Fruit fly (Drosophila melanogaster) whole organism, embryonic: ENCODE results near the gene CG1309.

Experiments
- Ada2b ChIP-seq: fragments of 200-800 bp; sonication (Bioruptor generic); IDR thresholded peaks from 2 replicates; pipeline ENCODE4 v1.3.6; 2022; ENCODE audit warnings: missing biosample characterization, missing genetic modification characterization
- Atf3 ChIP-seq: fragments of 200-800 bp; sonication (Bioruptor generic); optimal IDR thresholded peaks from 3 replicates; lab custom pipeline; 2016; ENCODE audit warnings: missing biosample characterization, missing genetic modification characterization
- B-H1 ChIP-seq: fragments of 200-800 bp; sonication (Bioruptor generic); IDR thresholded peaks from 3 replicates; pipeline ENCODE4 v1.3.6; 2022; ENCODE audit warnings: missing biosample characterization, missing genetic modification characterization
- CG12299 ChIP-seq: fragments of 200-800 bp; sonication (Bioruptor generic); optimal IDR thresholded peaks from 2 replicates; lab custom pipeline; 2018; ENCODE audit warnings: missing biosample characterization, mild to moderate bottlenecking, missing genetic modification characterization
- CG12744 ChIP-seq: fragments of 200-800 bp; sonication (Bioruptor generic); optimal IDR thresholded peaks from 2 replicates; lab custom pipeline; 2016; ENCODE audit warnings: missing biosample characterization, missing genetic modification characterization
- CG13424 ChIP-seq: fragments of 200-800 bp; sonication (Bioruptor generic); optimal IDR thresholded peaks from 2 replicates; lab custom pipeline; 2019; ENCODE audit warnings: missing biosample characterization, mild to moderate bottlenecking, missing genetic modification characterization, moderate library complexity
- CG13894 ChIP-seq: fragments of 200-800 bp; sonication (Bioruptor generic); optimal IDR thresholded peaks from 3 replicates; lab custom pipeline; 2018; ENCODE audit warnings: missing biosample characterization, mild to moderate bottlenecking, missing genetic modification characterization, moderate library complexity
- CG15011 ChIP-seq: fragments of 200-800 bp; sonication (Bioruptor generic); optimal IDR thresholded peaks from 3 replicates; lab custom pipeline; 2018; ENCODE audit warnings: missing biosample characterization, mild to moderate bottlenecking, missing genetic modification characterization
- CG15269 ChIP-seq: fragments of 200-800 bp; sonication (Bioruptor generic); optimal IDR thresholded peaks from 2 replicates; lab custom pipeline; 2018; ENCODE audit warnings: missing biosample characterization, mild to moderate bottlenecking, missing genetic modification characterization, moderate library complexity
- CG17361 ChIP-seq: fragments of 200-800 bp; sonication (Bioruptor generic); IDR thresholded peaks from 3 replicates; pipeline ENCODE4 v1.3.6; 2022; ENCODE audit warnings: missing biosample characterization, missing genetic modification characterization
- CG2120 ChIP-seq: fragments of 200-800 bp; sonication (Bioruptor generic); optimal IDR thresholded peaks from 3 replicates; lab custom pipeline; 2016; ENCODE audit warnings: missing biosample characterization, missing genetic modification characterization
- CG31365 ChIP-seq: fragments of 200-800 bp; sonication (Bioruptor generic); optimal IDR thresholded peaks from 2 replicates; lab custom pipeline; 2018; ENCODE audit warnings: missing biosample characterization, mild to moderate bottlenecking, missing genetic modification characterization
- CG32532 ChIP-seq: fragments of 200-800 bp; sonication (Bioruptor generic); IDR thresholded peaks from 2 replicates; pipeline ENCODE4 v1.3.6; 2022; ENCODE audit warnings: missing biosample characterization, missing genetic modification characterization
- CG4282 ChIP-seq: fragments of 200-800 bp; sonication (Bioruptor generic); optimal IDR thresholded peaks from 2 replicates; lab custom pipeline; 2016; ENCODE audit warnings: missing biosample characterization, missing genetic modification characterization
- CG6272 ChIP-seq: fragments of 200-800 bp; sonication (Bioruptor generic); IDR thresholded peaks from 2 replicates; pipeline ENCODE4 v1.3.6; 2022; ENCODE audit warnings: missing biosample characterization, missing genetic modification characterization
- CG6813 ChIP-seq: fragments of 200-800 bp; sonication (Bioruptor generic); optimal IDR thresholded peaks from 2 replicates; lab custom pipeline; 2017; ENCODE audit warnings: missing biosample characterization, missing genetic modification characterization, mild to moderate bottlenecking, moderate library complexity, missing genetic modification reagents
- CG7357 ChIP-seq: fragments of 200-800 bp; sonication (Bioruptor generic); IDR thresholded peaks from 3 replicates; pipeline ENCODE4 v1.3.6; 2022; ENCODE audit warnings: missing biosample characterization, missing genetic modification characterization
- CG7987 ChIP-seq: fragments of 200-800 bp; sonication (Bioruptor generic); optimal IDR thresholded peaks from 2 replicates; lab custom pipeline; 2018; ENCODE audit warnings: missing biosample characterization, mild to moderate bottlenecking, missing genetic modification characterization, moderate library complexity
- CHES-1-like ChIP-seq: fragments of 200-800 bp; sonication (Bioruptor generic); optimal IDR thresholded peaks from 2 replicates; lab custom pipeline; 2016; ENCODE audit warnings: missing biosample characterization, missing genetic modification characterization
- CTCF ChIP-seq: fragments of 200-800 bp; sonication (Bioruptor generic); optimal IDR thresholded peaks from 2 replicates; lab custom pipeline; 2017; ENCODE audit warnings: missing biosample characterization, mild to moderate bottlenecking, missing genetic modification characterization, moderate library complexity
- CrebB ChIP-seq: fragments of 200-800 bp; sonication (Bioruptor generic); optimal IDR thresholded peaks from 3 replicates; lab custom pipeline; 2018; ENCODE audit warnings: missing biosample characterization, mild to moderate bottlenecking, missing genetic modification characterization
- Dek ChIP-seq: fragments of 200-800 bp; sonication (Bioruptor generic); optimal IDR thresholded peaks from 3 replicates; lab custom pipeline; 2019; ENCODE audit warnings: missing biosample characterization, mild to moderate bottlenecking, missing genetic modification characterization, moderate library complexity
- Dip2 ChIP-seq: fragments of 200-800 bp; sonication (Bioruptor generic); IDR thresholded peaks from 2 replicates; pipeline ENCODE4 v1.3.6; 2022; ENCODE audit warnings: missing biosample characterization, missing genetic modification characterization
- Dref ChIP-seq: fragments of 200-800 bp; sonication (Bioruptor generic); IDR thresholded peaks from 2 replicates; pipeline ENCODE4 v1.3.6; 2022; ENCODE audit warnings: missing biosample characterization, missing genetic modification characterization
- Eip74EF ChIP-seq, 2 experiments: fragments of 200-800 bp in 1 of 2; fragments of >200 bp in 1 of 2; sonication (Bioruptor generic) in 1 of 2; optimal IDR thresholded peaks; 2 replicates each; lab custom pipeline; 2017 to 2019; ENCODE audit warnings: missing biosample characterization in 2 of 2, missing genetic modification characterization in 2 of 2, mild to moderate bottlenecking in 1 of 2, moderate library complexity in 1 of 2
- GATAe ChIP-seq: fragments of 200-800 bp; sonication (Bioruptor generic); conservative IDR thresholded peaks from 2 replicates; pipeline ENCODE4 v1.3.6; 2022; ENCODE audit warnings: missing biosample characterization, missing genetic modification characterization
- HLH4C ChIP-seq: fragments of 200-800 bp; sonication (Bioruptor generic); IDR thresholded peaks from 3 replicates; pipeline ENCODE4 v1.3.6; 2022; ENCODE audit warnings: missing biosample characterization, missing genetic modification characterization; ENCODE audit not compliant: partially characterized antibody
- Nf-YB ChIP-seq: fragments of 200-800 bp; sonication (Bioruptor generic); optimal IDR thresholded peaks from 3 replicates; lab custom pipeline; 2019; ENCODE audit warnings: missing biosample characterization, mild to moderate bottlenecking, missing genetic modification characterization, moderate library complexity
- Nf-YC ChIP-seq: fragments of 200-800 bp; optimal IDR thresholded peaks from 3 replicates; lab custom pipeline; 2019; ENCODE audit warnings: missing biosample characterization, mild to moderate bottlenecking, missing genetic modification characterization, moderate library complexity
- Oaz ChIP-seq: fragments of 200-800 bp; sonication (Bioruptor generic); IDR thresholded peaks from 2 replicates; pipeline ENCODE4 v1.3.6; 2022; ENCODE audit warnings: missing biosample characterization, missing genetic modification characterization
- Optix ChIP-seq: fragments of 200-800 bp; sonication (Bioruptor generic); IDR thresholded peaks from 3 replicates; pipeline ENCODE4 v1.3.6; 2022; ENCODE audit warnings: missing biosample characterization, missing genetic modification characterization
- Ssrp ChIP-seq: fragments of 200-800 bp; sonication (Bioruptor generic); optimal IDR thresholded peaks from 2 replicates; lab custom pipeline; 2018; ENCODE audit warnings: missing biosample characterization, mild to moderate bottlenecking, missing genetic modification characterization, moderate library complexity
- abd-A ChIP-seq: fragments of 200-800 bp; sonication (Bioruptor generic); optimal IDR thresholded peaks from 3 replicates; lab custom pipeline; 2019; ENCODE audit warnings: missing biosample characterization, mild to moderate bottlenecking, missing genetic modification characterization, moderate library complexity
- bowl ChIP-seq: fragments of 200-800 bp; sonication (Bioruptor generic); IDR thresholded peaks from 2 replicates; pipeline ENCODE4 v1.3.6; 2022; ENCODE audit warnings: missing biosample characterization, missing genetic modification characterization
- btn ChIP-seq: fragments of 200-800 bp; sonication (Bioruptor generic); optimal IDR thresholded peaks from 2 replicates; lab custom pipeline; 2016; ENCODE audit warnings: missing biosample characterization, missing genetic modification characterization
- corto ChIP-seq: fragments of 200-800 bp; sonication (Bioruptor generic); optimal IDR thresholded peaks from 2 replicates; lab custom pipeline; 2016; ENCODE audit warnings: missing biosample characterization, mild to moderate bottlenecking, missing genetic modification characterization, moderate library complexity
- danr ChIP-seq: fragments of 200-800 bp; sonication (Bioruptor generic); IDR thresholded peaks from 2 replicates; pipeline ENCODE4 v1.3.6; 2022; ENCODE audit warnings: missing biosample characterization, missing genetic modification characterization
- disco-r ChIP-seq: fragments of 200-800 bp; sonication (Bioruptor generic); optimal IDR thresholded peaks from 2 replicates; lab custom pipeline; 2016; ENCODE audit warnings: missing biosample characterization, missing genetic modification characterization
- dysf ChIP-seq: fragments of 200-800 bp; sonication (Bioruptor generic); IDR thresholded peaks from 3 replicates; pipeline ENCODE4 v1.3.6; 2022; ENCODE audit warnings: missing biosample characterization, missing genetic modification characterization
- ems ChIP-seq: fragments of 200-800 bp; sonication (Bioruptor generic); optimal IDR thresholded peaks from 3 replicates; lab custom pipeline; 2016; ENCODE audit warnings: missing biosample characterization, missing genetic modification characterization
- ftz-f1 ChIP-seq: fragments of 200-800 bp; sonication (Bioruptor generic); optimal IDR thresholded peaks from 2 replicates; lab custom pipeline; 2016; ENCODE audit warnings: missing biosample characterization, missing genetic modification characterization
- fu2 ChIP-seq: fragments of 200-800 bp; sonication (Bioruptor generic); optimal IDR thresholded peaks from 2 replicates; lab custom pipeline; 2016; ENCODE audit warnings: missing biosample characterization, missing genetic modification characterization
- her ChIP-seq: fragments of 200-800 bp; sonication (Bioruptor generic); optimal IDR thresholded peaks from 2 replicates; lab custom pipeline; 2016; ENCODE audit warnings: missing biosample characterization, missing genetic modification characterization
- lab ChIP-seq: fragments of 200-800 bp; sonication (Bioruptor generic); optimal IDR thresholded peaks from 3 replicates; lab custom pipeline; 2017; ENCODE audit warnings: missing biosample characterization, missing genetic modification characterization, mild to moderate bottlenecking, moderate library complexity, missing genetic modification reagents
- lov ChIP-seq, 2 experiments: fragments of 200-800 bp in 1 of 2; fragments of >200 bp in 1 of 2; sonication (Bioruptor generic) in 1 of 2; IDR thresholded peaks in 1 of 2; optimal IDR thresholded peaks in 1 of 2; 2 replicates in 1 of 2; 3 replicates in 1 of 2; pipeline versions ENCODE4 v1.3.6 to Lab custom; 2017 to 2022; ENCODE audit warnings: missing biosample characterization in 1 of 2, missing genetic modification characterization in 1 of 2
- luna ChIP-seq: fragments of 200-800 bp; sonication (Bioruptor generic); optimal IDR thresholded peaks from 2 replicates; lab custom pipeline; 2016; ENCODE audit warnings: missing biosample characterization, missing genetic modification characterization
- pho ChIP-seq: fragments of 200-800 bp; sonication (Bioruptor generic); optimal IDR thresholded peaks from 2 replicates; lab custom pipeline; 2016; ENCODE audit warnings: missing biosample characterization, missing genetic modification characterization
- pros ChIP-seq: fragments of 200-800 bp; sonication (Bioruptor generic); optimal IDR thresholded peaks from 3 replicates; lab custom pipeline; 2019; ENCODE audit warnings: missing biosample characterization, mild to moderate bottlenecking, missing genetic modification characterization, moderate library complexity
- stwl ChIP-seq: fragments of 200-800 bp; sonication (Bioruptor generic); optimal IDR thresholded peaks from 3 replicates; lab custom pipeline; 2018; ENCODE audit warnings: missing biosample characterization, mild to moderate bottlenecking, missing genetic modification characterization, moderate library complexity
- tll ChIP-seq, 2 experiments: fragments of 200-800 bp in 1 of 2; fragments of >200 bp in 1 of 2; sonication (Bioruptor generic) in 1 of 2; optimal IDR thresholded peaks; 2 replicates each; lab custom pipeline; 2017 to 2019; ENCODE audit warnings: missing biosample characterization in 2 of 2, missing genetic modification characterization in 2 of 2, mild to moderate bottlenecking in 1 of 2, moderate library complexity in 1 of 2
- zfh1 ChIP-seq: fragments of 200-800 bp; sonication (Bioruptor generic); IDR thresholded peaks from 3 replicates; pipeline ENCODE4 v1.3.6; 2022; ENCODE audit warnings: missing biosample characterization, missing genetic modification characterization

CG1309 gene

DNA sequence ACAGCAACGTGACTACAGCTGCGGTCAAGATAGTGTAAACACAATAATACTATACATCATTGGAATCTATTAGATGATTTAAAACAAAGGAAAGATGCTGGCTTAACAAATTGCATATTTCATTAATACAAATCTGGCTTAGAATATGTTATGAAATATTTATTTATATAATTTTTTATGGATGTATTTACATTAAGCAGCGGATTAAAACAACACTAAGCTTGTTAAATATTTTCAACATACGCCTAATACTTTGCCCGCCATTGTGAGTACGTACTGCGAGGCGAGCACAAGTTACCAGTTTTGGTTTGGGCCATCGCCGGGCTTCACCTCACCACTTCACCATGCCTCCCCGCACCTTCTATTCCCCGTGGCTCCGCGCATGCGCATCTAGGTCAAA lies 10.7 kb downstream of the CG1309 start (continued):
- TF ChIP-seq HLH4C (GFP tag; lab: Robert Waterston, UW) (no peak), her (no peak), CG15269 (tag; lab: Kevin White, UChicago) (peak; percentile 84), CG7987 (GFP tag; lab: Kevin White, UChicago) (no peak), CG6813 (GFP tag; lab: Kevin White, UChicago) (peak; percentile 65), CG31365 (tag; lab: Kevin White, UChicago) (no peak), Nf-YB (peak; percentile 60), Ssrp (tag; lab: Kevin White, UChicago) (peak; percentile 72), Ada2b (GFP tag; lab: Robert Waterston, UW) (peak; percentile 58), CG15011 (GFP tag; lab: Kevin White, UChicago) (peak; percentile 42), CG7357 (GFP tag; lab: Robert Waterston, UW) (peak; percentile 38; the same call in 1 of the 3 replicates), lab (peak; percentile 77), Optix (no peak; the same call in 2 of the 3 replicates), ems (GFP tag; lab: Kevin White, UChicago) (no peak), CG12744 (GFP tag; lab: Kevin White, UChicago) (no peak), CG13424 (peak; percentile 82), tll (GFP tag; optimal IDR thresholded peaks at IDR 0.05; lab: Kevin White, UChicago) (no peak), Eip74EF (GFP tag; optimal IDR thresholded peaks at IDR 0.05; lab: Kevin White, UChicago) (peak in 1 of 2 experiments; percentile 69), CG13894 (tag; lab: Kevin White, UChicago) (no peak), Dip2 (GFP tag; lab: Robert Waterston, UW) (no peak), pho (GFP tag; lab: Kevin White, UChicago) (no peak), B-H1 (no peak), fu2 (no peak), CTCF (GFP tag; lab: Kevin White, UChicago) (no peak), bowl (no peak), CG2120 (GFP tag; lab: Kevin White, UChicago) (no peak), Dek (peak; percentile 50), ftz-f1 (GFP tag; lab: Kevin White, UChicago) (no peak), zfh1 (GFP tag; lab: Robert Waterston, UW) (peak; percentile 52; the same call in 1 of the 3 replicates), btn (no peak), CrebB (tag; lab: Kevin White, UChicago) (peak; percentile 60), danr (GFP tag; lab: Robert Waterston, UW) (no peak), lov (optimal IDR thresholded peaks at IDR 0.05; lab: Kevin White, UChicago) (no peak), lov (GFP tag; IDR thresholded peaks at IDR 0.05; lab: Robert Waterston, UW) (no peak), CG12299 (peak; percentile 63), dysf (GFP tag; lab: Robert Waterston, UW) (peak; percentile 80), Nf-YC (tag; lab: Kevin White, UChicago) (peak; percentile 68), pros (no peak), CG17361 (GFP tag; lab: Robert Waterston, UW) (peak; percentile 86), disco-r (no peak), GATAe (GFP tag; lab: Robert Waterston, UW) (no peak), Dref (GFP tag; lab: Robert Waterston, UW) (no peak), corto (GFP tag; lab: Kevin White, UChicago) (no peak), CG4282 (GFP tag; lab: Kevin White, UChicago) (no peak), Oaz (GFP tag; lab: Robert Waterston, UW) (peak; percentile 31; the same call in 1 of the 2 replicates), CG32532 (peak; percentile 43; the same call in 1 of the 2 replicates), stwl (tag; lab: Kevin White, UChicago) (no peak), Atf3 (GFP tag; lab: Kevin White, UChicago) (no peak), CG6272 (GFP tag; lab: Robert Waterston, UW) (no peak), abd-A (tag; lab: Kevin White, UChicago) (no peak), luna (no peak), CHES-1-like (GFP tag; lab: Kevin White, UChicago) (no peak)
